Worm (Caenorhabditis elegans) whole organism, young adult: ENCODE results near the gene srg-2.

Experiments used
- C17E4.6 ChIP-seq: fragments of 200-800 bp; sonication (Bioruptor generic); IDR thresholded peaks from 2 replicates; pipeline ENCODE4 v1.3.6; 2022; ENCODE audit warnings: missing genetic modification reagents, missing genetic modification characterization, missing compliant biosample characterization
- F57C9.4 ChIP-seq: sonication (generic microtip); optimal IDR thresholded peaks from 2 replicates; lab custom pipeline; 2017; ENCODE audit warnings: mild to moderate bottlenecking, missing genetic modification characterization, missing compliant biosample characterization
- K11D2.4 ChIP-seq: fragments of 200-800 bp; sonication (Bioruptor generic); IDR thresholded peaks from 2 replicates; pipeline ENCODE4 v1.3.6; 2022; ENCODE audit warnings: missing genetic modification reagents, missing genetic modification characterization, missing compliant biosample characterization
- ama-1 ChIP-seq, 3 experiments: fragments of 150-350 bp in 1 of 3; sonication (generic microtip) in 2 of 3; optimal IDR thresholded peaks; 2 replicates each; lab custom pipeline; 2014 to 2018; ENCODE audit warnings: missing biosample characterization in 2 of 3, missing genetic modification characterization in 2 of 3, missing genetic modification reagents in 2 of 3
- efl-1 ChIP-seq: fragments of 150-350 bp; optimal IDR thresholded peaks from 2 replicates; lab custom pipeline; 2014; ENCODE audit warnings: missing biosample characterization, missing genetic modification reagents, missing genetic modification characterization
- hlh-12 ChIP-seq: sonication (generic microtip); optimal IDR thresholded peaks from 2 replicates; lab custom pipeline; 2016; ENCODE audit warnings: missing genetic modification characterization, missing compliant biosample characterization
- lag-1 ChIP-seq: fragments of 200-800 bp; sonication (Bioruptor generic); IDR thresholded peaks from 2 replicates; pipeline ENCODE4 v1.3.6; 2022; ENCODE audit warnings: missing genetic modification reagents, missing genetic modification characterization, missing compliant biosample characterization
- lin-26 ChIP-seq: fragments of 200-800 bp; sonication (Bioruptor generic); IDR thresholded peaks from 2 replicates; pipeline ENCODE4 v1.3.6; 2022; ENCODE audit warnings: missing genetic modification reagents, missing genetic modification characterization, missing compliant biosample characterization
- rcor-1 ChIP-seq: fragments of 200-800 bp; sonication (Bioruptor generic); IDR thresholded peaks from 2 replicates; pipeline ENCODE4 v1.3.6; 2022; ENCODE audit warnings: missing genetic modification reagents, missing genetic modification characterization, missing compliant biosample characterization
- snpc-4 ChIP-seq, 5 experiments: fragments of 150-350 bp in 1 of 5; sonication (generic microtip) in 4 of 5; optimal IDR thresholded peaks; 2 replicates each; lab custom pipeline; 2014 to 2018; ENCODE audit warnings: missing genetic modification characterization in 5 of 5, missing biosample characterization in 3 of 5, antibody characterized with exemption in 2 of 5, mild to moderate bottlenecking in 2 of 5, missing compliant biosample characterization in 2 of 5, missing genotype in 2 of 5, moderate library complexity in 2 of 5, missing genetic modification reagents in 1 of 5
- ztf-25 ChIP-seq: fragments of 200-800 bp; sonication (Bioruptor generic); IDR thresholded peaks from 2 replicates; pipeline ENCODE4 v1.3.6; 2022; ENCODE audit warnings: missing genetic modification reagents, missing genetic modification characterization, missing compliant biosample characterization
- ztf-28 ChIP-seq: fragments of 200-800 bp; sonication (Bioruptor generic); IDR thresholded peaks from 2 replicates; pipeline ENCODE4 v1.3.6; 2022; ENCODE audit warnings: missing genetic modification reagents, missing genetic modification characterization, missing compliant biosample characterization

ce11 chrIII:6231880-6232279, 28.1 kb downstream of the srg-2 start:
- TF ChIP-seq rcor-1 (GFP tag; lab: Robert Waterston, UW): no peak
- no peak for TF ChIP-seq lag-1
- TF ChIP-seq efl-1 (GFP tag; lab: Kevin White, UChicago): no peak
- TF ChIP-seq C17E4.6 (GFP tag; lab: Robert Waterston, UW): no peak
- no peak for TF ChIP-seq ama-1 (optimal IDR thresholded peaks at IDR 0.05; lab: Kevin White, UChicago)
- no peak for TF ChIP-seq ama-1 (GFP tag; optimal IDR thresholded peaks at IDR 0.05; lab: Kevin White, UChicago)
- no peak for TF ChIP-seq ztf-25
- no peak for TF ChIP-seq hlh-12 (tag; lab: Kevin White, UChicago)
- TF ChIP-seq ztf-28 (GFP tag; lab: Robert Waterston, UW): no peak
- no peak for TF ChIP-seq snpc-4 (GFP tag; optimal IDR thresholded peaks at IDR 0.05; lab: Kevin White, UChicago)
- TF ChIP-seq snpc-4 (tag; optimal IDR thresholded peaks at IDR 0.05; lab: Kevin White, UChicago): no peak
- no peak for TF ChIP-seq K11D2.4 (GFP tag; lab: Robert Waterston, UW)
- TF ChIP-seq F57C9.4 (tag; lab: Kevin White, UChicago): no peak
- no peak for TF ChIP-seq lin-26 (GFP tag; lab: Robert Waterston, UW)
